Fruit fly (Drosophila melanogaster) whole organism, wandering third instar larva: Measurements from ENCODE around the gene CG17364.
A peak's percentile ranks its signal among the peaks of the same experiment; 100 is the strongest.

Experiments
- Abd-B ChIP-seq: fragments of >200 bp; optimal IDR thresholded peaks from 2 replicates; lab custom pipeline; 2017; ENCODE audit warnings: missing biosample characterization, missing genetic modification characterization
- CG32264 ChIP-seq: fragments of 200-800 bp; sonication (Bioruptor generic); optimal IDR thresholded peaks from 2 replicates; lab custom pipeline; 2016; ENCODE audit warnings: missing biosample characterization, missing genetic modification characterization
- CG9705 ChIP-seq: fragments of 200-800 bp; sonication (Bioruptor generic); optimal IDR thresholded peaks from 2 replicates; lab custom pipeline; 2018; ENCODE audit warnings: missing biosample characterization, mild to moderate bottlenecking, missing genetic modification characterization
- CrebA ChIP-seq: fragments of 200-800 bp; sonication (Bioruptor generic); optimal IDR thresholded peaks from 2 replicates; lab custom pipeline; 2016; ENCODE audit warnings: missing biosample characterization, mild to moderate bottlenecking, missing genetic modification characterization, borderline replicate concordance
- Dfd ChIP-seq: fragments of >200 bp; optimal IDR thresholded peaks from 2 replicates; lab custom pipeline; 2017; ENCODE audit warnings: missing biosample characterization, missing genetic modification characterization
- Dif ChIP-seq: fragments of 200-275, 200-300 bp; sonication (Bioruptor generic); optimal IDR thresholded peaks from 2 replicates; lab custom pipeline; 2018; ENCODE audit warnings: missing biosample characterization, missing genetic modification characterization; ENCODE audit not compliant: partially characterized antibody
- HLH106 ChIP-seq: fragments of 200-800 bp; optimal IDR thresholded peaks from 3 replicates; lab custom pipeline; 2019; ENCODE audit warnings: missing biosample characterization, mild to moderate bottlenecking, missing genetic modification characterization, moderate library complexity
- Hr78 ChIP-seq: fragments of >200 bp; optimal IDR thresholded peaks from 2 replicates; lab custom pipeline; 2017; ENCODE audit warnings: missing biosample characterization, missing genetic modification characterization
- Hr83 ChIP-seq: fragments of 200-300 bp; sonication (Bioruptor generic); optimal IDR thresholded peaks from 2 replicates; lab custom pipeline; 2016; ENCODE audit warnings: missing biosample characterization, mild to moderate bottlenecking, missing genetic modification characterization, moderate library complexity; ENCODE audit not compliant: poor library complexity, severe bottlenecking
- Myc ChIP-seq: fragments of >200 bp; optimal IDR thresholded peaks from 2 replicates; lab custom pipeline; 2017
- N ChIP-seq: fragments of >200 bp; optimal IDR thresholded peaks from 2 replicates; lab custom pipeline; 2018; ENCODE audit warnings: missing biosample characterization, missing external identifiers, missing genetic modification characterization
- OdsH ChIP-seq: fragments of 200-800 bp; sonication (Bioruptor generic); optimal IDR thresholded peaks from 2 replicates; lab custom pipeline; 2016; ENCODE audit warnings: missing biosample characterization, mild to moderate bottlenecking, missing genetic modification characterization
- Rel ChIP-seq, 2 experiments: fragments of 200-800 bp; sonication (Bioruptor generic) in 1 of 2; optimal IDR thresholded peaks; 2 replicates in 1 of 2; 3 replicates in 1 of 2; lab custom pipeline; 2016 to 2019; ENCODE audit warnings: mild to moderate bottlenecking in 2 of 2, missing biosample characterization in 2 of 2, missing genetic modification characterization in 2 of 2, moderate library complexity in 1 of 2
- Sp1 ChIP-seq: fragments of 200-800 bp; sonication (Bioruptor generic); optimal IDR thresholded peaks from 3 replicates; lab custom pipeline; 2019; ENCODE audit warnings: missing biosample characterization, mild to moderate bottlenecking, missing genetic modification characterization, moderate library complexity
- Vsx2 ChIP-seq: fragments of 200-300, 225-300 bp; sonication (Bioruptor generic); optimal IDR thresholded peaks from 2 replicates; lab custom pipeline; 2018; ENCODE audit warnings: missing biosample characterization, missing genetic modification characterization; ENCODE audit not compliant: partially characterized antibody
- br ChIP-seq: fragments of 200-800 bp; sonication (Bioruptor generic); optimal IDR thresholded peaks from 2 replicates; lab custom pipeline; 2016; ENCODE audit warnings: missing biosample characterization, missing genetic modification characterization
- dmrt93B ChIP-seq: fragments of 200-800 bp; sonication (Bioruptor generic); optimal IDR thresholded peaks from 2 replicates; lab custom pipeline; 2018; ENCODE audit warnings: missing biosample characterization, mild to moderate bottlenecking, missing genetic modification characterization
- dsf ChIP-seq: sonication (Bioruptor generic); optimal IDR thresholded peaks from 2 replicates; lab custom pipeline; 2016; ENCODE audit warnings: missing biosample characterization, missing genetic modification characterization, borderline replicate concordance
- ey ChIP-seq: fragments of 200-800 bp; sonication (Bioruptor generic); optimal IDR thresholded peaks from 2 replicates; lab custom pipeline; 2016; ENCODE audit warnings: missing biosample characterization, missing genetic modification characterization
- foxo ChIP-seq, 2 experiments: fragments of 200-800 bp; sonication (Bioruptor generic); optimal IDR thresholded peaks; 2 replicates in 1 of 2; 3 replicates in 1 of 2; lab custom pipeline; 2016 to 2017; ENCODE audit warnings: missing biosample characterization in 2 of 2, missing genetic modification characterization in 2 of 2
- fru ChIP-seq: fragments of 200-800 bp; sonication (Bioruptor generic); optimal IDR thresholded peaks from 3 replicates; lab custom pipeline; 2016; ENCODE audit warnings: missing biosample characterization, mild to moderate bottlenecking, missing genetic modification characterization
- lola ChIP-seq: fragments of >200 bp; optimal IDR thresholded peaks from 2 replicates; lab custom pipeline; 2017; ENCODE audit warnings: missing biosample characterization, missing genetic modification characterization
- psq ChIP-seq: fragments of 200-800 bp; sonication (Bioruptor generic); optimal IDR thresholded peaks from 3 replicates; lab custom pipeline; 2017; ENCODE audit warnings: missing biosample characterization, mild to moderate bottlenecking, missing genetic modification characterization, moderate library complexity
- rgr ChIP-seq: fragments of 200-800 bp; sonication (Bioruptor generic); optimal IDR thresholded peaks from 3 replicates; lab custom pipeline; 2016; ENCODE audit warnings: missing biosample characterization, mild to moderate bottlenecking, missing genetic modification characterization
- sv ChIP-seq: fragments of 200-800 bp; sonication (Bioruptor generic); optimal IDR thresholded peaks from 3 replicates; lab custom pipeline; 2016; ENCODE audit warnings: missing biosample characterization, missing genetic modification characterization
- tai ChIP-seq: sonication (Bioruptor generic); optimal IDR thresholded peaks from 2 replicates; lab custom pipeline; 2016; ENCODE audit warnings: missing biosample characterization, missing genetic modification characterization
- usp ChIP-seq: fragments of >200 bp; optimal IDR thresholded peaks from 2 replicates; lab custom pipeline; 2017; ENCODE audit warnings: missing biosample characterization, missing genetic modification characterization
- woc ChIP-seq: sonication (Bioruptor generic); optimal IDR thresholded peaks from 2 replicates; lab custom pipeline; 2016; ENCODE audit warnings: missing biosample characterization, mild to moderate bottlenecking, missing genetic modification characterization

CG17364 gene

DNA sequence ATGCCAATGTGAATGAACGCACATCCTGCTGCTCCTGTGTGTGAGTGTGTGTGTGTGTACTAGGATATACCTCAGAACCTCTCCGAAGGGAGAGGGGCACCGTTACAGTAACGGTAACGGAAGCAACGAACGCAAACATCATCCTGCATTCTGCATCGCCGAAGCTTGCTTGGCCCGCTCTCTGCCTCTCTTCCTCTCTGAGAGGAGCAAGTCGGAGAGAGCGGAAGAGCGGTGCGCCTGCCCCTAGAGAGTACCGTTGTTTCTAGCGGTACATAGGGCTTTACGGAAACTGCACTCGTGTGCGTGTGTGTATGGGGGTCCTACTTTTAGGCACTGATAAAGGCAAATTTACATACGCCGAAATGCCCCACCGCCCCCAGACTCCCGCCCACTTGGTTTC lies 1.9 kb downstream of the CG17364 start:
- TF ChIP-seq Sp1 (GFP tag; lab: Kevin White, UChicago), result no peak
- TF ChIP-seq lola, result no peak
- no peak for TF ChIP-seq rgr (GFP tag; lab: Kevin White, UChicago)
- peak; percentile 26 for TF ChIP-seq Dif (GFP tag; lab: Kevin White, UChicago)
- TF ChIP-seq Rel (GFP tag; optimal IDR thresholded peaks at IDR 0.05; lab: Kevin White, UChicago), result no peak
- TF ChIP-seq Rel (tag; optimal IDR thresholded peaks at IDR 0.05; lab: Kevin White, UChicago), result no peak

DNA sequence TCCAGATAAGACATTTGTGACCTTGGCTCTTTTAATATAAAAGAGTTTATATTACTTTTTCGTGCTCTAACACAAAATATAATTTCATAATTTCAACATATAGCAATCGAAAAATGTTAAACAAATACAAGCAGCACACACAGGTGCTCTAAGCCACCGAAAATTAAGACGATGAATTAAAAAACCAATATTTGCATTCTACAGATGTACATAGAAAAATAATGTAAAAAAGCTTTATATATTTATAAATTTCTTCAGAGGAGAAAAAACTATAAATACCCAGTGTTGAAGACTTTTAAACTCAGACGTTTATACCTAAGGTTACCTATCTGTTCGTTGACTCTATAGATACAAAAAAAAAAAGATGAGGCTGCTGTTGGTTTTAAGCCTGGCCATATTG lies 5.6 kb downstream of the CG17364 start, which contains the start of gene CG9040:
CG9040 (plus strand) TSS at position 301 of the 400 bp plus-strand sequence.
- no peak for TF ChIP-seq Myc (lab: Kevin White, UChicago)
- TF ChIP-seq Dif (GFP tag; lab: Kevin White, UChicago), result no peak
- TF ChIP-seq Abd-B (GFP tag; lab: Kevin White, UChicago), result no peak
- no peak for TF ChIP-seq woc (GFP tag; lab: Kevin White, UChicago)
- no peak for TF ChIP-seq N (GFP tag; lab: Kevin White, UChicago)
- no peak for TF ChIP-seq Rel (GFP tag; optimal IDR thresholded peaks at IDR 0.05; lab: Kevin White, UChicago)
- no peak for TF ChIP-seq Rel (tag; optimal IDR thresholded peaks at IDR 0.05; lab: Kevin White, UChicago)
- no peak for TF ChIP-seq fru (GFP tag; lab: Kevin White, UChicago)
- TF ChIP-seq Vsx2 (GFP tag; lab: Kevin White, UChicago), result no peak

DNA sequence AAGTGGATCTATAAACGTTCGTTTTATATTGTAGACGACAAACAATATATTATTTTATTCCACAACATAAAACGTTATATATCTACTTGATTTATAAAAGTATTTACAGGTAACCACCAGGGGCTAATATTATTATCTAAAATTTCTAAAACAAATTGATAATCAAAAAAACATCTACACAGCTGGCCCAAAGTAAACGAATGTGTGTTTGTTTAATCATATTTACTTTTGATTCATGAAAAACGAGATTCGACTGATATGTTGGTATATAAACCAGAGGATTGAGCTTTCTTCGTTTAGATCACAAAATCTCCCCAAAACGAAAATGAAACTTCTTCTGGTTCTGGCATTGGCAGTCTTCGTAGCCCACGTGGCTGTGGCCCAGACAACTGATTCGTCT lies 6.9 kb downstream of the CG17364 start, which contains the start of gene CG17362:
CG17362 (plus strand) TSS at position 291 of the 400 bp plus-strand sequence.
- TF ChIP-seq foxo (GFP tag; optimal IDR thresholded peaks at IDR 0.05; lab: Kevin White, UChicago) (no peak), Hr83 (GFP tag; lab: Kevin White, UChicago) (no peak), Sp1 (GFP tag; lab: Kevin White, UChicago) (no peak), psq (GFP tag; lab: Kevin White, UChicago) (no peak)

DNA sequence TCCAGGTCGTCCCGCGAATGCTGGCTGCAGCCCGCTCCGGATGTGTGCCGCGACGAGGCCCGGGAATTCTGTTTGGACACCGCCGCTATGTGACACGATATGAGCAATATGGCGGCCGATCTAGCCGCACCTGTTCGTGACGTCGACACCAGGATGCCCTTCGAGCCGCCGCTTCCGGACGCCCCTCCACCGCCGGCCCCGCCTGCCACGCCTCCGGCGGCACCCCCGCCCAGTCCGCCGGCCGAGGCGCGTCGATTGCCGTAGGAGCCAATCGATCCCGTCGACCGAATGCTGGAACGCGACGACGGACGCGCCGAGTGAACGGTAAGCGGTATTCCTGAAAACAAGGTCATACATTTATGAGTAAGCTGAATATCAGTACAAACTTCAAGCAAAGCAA lies 10.7 kb downstream of the CG17364 start:
- TF ChIP-seq br (no peak), CrebA (GFP tag; lab: Kevin White, UChicago) (no peak), Dfd (GFP tag; lab: Kevin White, UChicago) (peak; percentile 99)

DNA sequence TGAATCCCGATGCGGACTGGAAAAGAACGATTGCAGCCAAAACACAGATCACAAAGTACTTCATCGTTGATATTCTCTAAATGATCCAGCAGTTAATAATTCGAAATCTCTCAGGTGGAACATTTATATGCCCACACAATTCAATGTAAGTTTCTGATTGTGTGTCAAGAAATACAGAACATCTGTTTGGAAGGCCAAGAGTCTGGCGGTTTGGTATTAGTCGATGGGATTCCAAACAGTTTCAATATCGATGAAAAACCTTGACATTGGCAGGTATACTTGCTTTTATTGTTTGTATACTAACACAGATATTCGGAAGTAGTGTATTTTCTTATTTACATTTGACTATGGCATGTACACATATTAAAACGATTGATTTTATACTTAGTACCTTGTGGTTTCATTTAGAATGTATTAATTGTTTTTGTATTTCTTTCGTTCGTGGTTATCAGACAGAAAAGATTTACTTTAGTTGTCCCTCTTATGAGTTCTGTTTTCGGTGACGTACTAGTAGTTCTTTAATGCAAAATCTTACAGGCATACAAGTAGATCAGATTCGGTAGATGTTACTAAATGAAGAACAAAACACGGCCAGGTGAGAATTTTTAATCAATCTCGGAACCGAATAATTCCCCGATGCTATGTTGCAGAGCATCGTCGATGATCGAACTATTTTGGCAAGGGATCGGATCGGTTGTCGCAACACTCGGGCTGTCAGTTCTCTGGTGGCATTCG lies 19.7 kb downstream of the CG17364 start, which contains the start of the genes CG13738 and Hsc70-1:
CG13738 (minus strand) TSS at position 101 of the 735 bp plus-strand sequence.
Hsc70-1 (plus strand) TSS at position 685 of the 735 bp plus-strand sequence.
- TF ChIP-seq fru (GFP tag; lab: Kevin White, UChicago) (no peak), tai (GFP tag; lab: Kevin White, UChicago) (no peak), lola (no peak), dmrt93B (no peak), CG9705 (no peak), Sp1 (GFP tag; lab: Kevin White, UChicago) (no peak), foxo (GFP tag; optimal IDR thresholded peaks at IDR 0.05; lab: Kevin White, UChicago) (no peak), HLH106 (no peak), CG32264 (no peak), sv (no peak), dsf (no peak), br (no peak), Hr78 (no peak), ey (no peak), CrebA (GFP tag; lab: Kevin White, UChicago) (no peak), usp (GFP tag; lab: Kevin White, UChicago) (no peak), Vsx2 (GFP tag; lab: Kevin White, UChicago) (no peak)
- TF ChIP-seq, all 38 proteins: peak for 0

DNA sequence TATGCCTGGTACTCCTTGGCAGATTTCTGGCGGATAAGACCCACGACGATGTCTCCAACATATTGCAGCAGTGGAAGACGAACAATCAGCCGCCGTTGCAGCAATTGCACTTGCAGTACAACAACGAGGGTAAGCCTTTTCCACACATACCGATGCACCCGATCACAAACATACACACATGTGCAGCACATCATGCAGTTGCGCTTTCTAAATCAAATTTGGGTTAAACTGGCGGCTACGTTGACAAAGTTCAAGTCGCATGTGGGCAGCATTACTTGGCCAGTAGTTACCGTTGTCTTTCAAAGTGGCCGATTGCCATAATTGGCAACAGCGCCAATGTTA lies 27.7 kb downstream of the CG17364 start:
- TF ChIP-seq usp (GFP tag; lab: Kevin White, UChicago), result no peak
- TF ChIP-seq OdsH (GFP tag; lab: Kevin White, UChicago), result no peak
